Worm (Caenorhabditis elegans): ENCODE measurements around the gene evl-18.

Gene evl-18

ce11 chrIII:3701411-3702310 lies 33.2 kb downstream of the evl-18 start, which contains the start of the genes pdi-1 and C14B1.2 (continued):
- TF ChIP-seq nhr-28 (tag; optimal IDR thresholded peaks at IDR 0.05) (no peak), ceh-9 (tag; optimal IDR thresholded peaks at IDR 0.05) (no peak), eor-1 (tag; optimal IDR thresholded peaks at IDR 0.05) (no peak), hmg-11 (tag; optimal IDR thresholded peaks at IDR 0.05) (no peak), ceh-82 (tag; optimal IDR thresholded peaks at IDR 0.05) (no peak), ztf-11 (tag; optimal IDR thresholded peaks at IDR 0.05) (no peak), elt-1 (tag; optimal IDR thresholded peaks at IDR 0.05) (no peak), elt-3 (tag; optimal IDR thresholded peaks at IDR 0.05) (no peak), ZK546.5 (tag; optimal IDR thresholded peaks at IDR 0.05) (no peak), elt-2 (tag; optimal IDR thresholded peaks at IDR 0.05) (peak; percentile 44), lsy-12 (tag; optimal IDR thresholded peaks at IDR 0.05) (peak; percentile 29), aly-2 (tag; optimal IDR thresholded peaks at IDR 0.05) (no peak), jun-1 (tag; optimal IDR thresholded peaks at IDR 0.05) (peak; percentile 16)

- TF ChIP-seq fkh-10 (GFP tag; optimal IDR thresholded peaks at IDR 0.05): no peak
- TF ChIP-seq nhr-43 (tag; optimal IDR thresholded peaks at IDR 0.05; ENCODE audit: poor library complexity, severe bottlenecking): peak; percentile 26
- TF ChIP-seq tbx-2 (tag; optimal IDR thresholded peaks at IDR 0.05): no peak
- TF ChIP-seq hmg-11 (tag; optimal IDR thresholded peaks at IDR 0.05): no peak
- TF ChIP-seq ceh-28 (tag; optimal IDR thresholded peaks at IDR 0.05): peak; percentile 25
- TF ChIP-seq daf-12 (tag; optimal IDR thresholded peaks at IDR 0.05): no peak
- peak; percentile 54 for TF ChIP-seq nhr-23 (tag; optimal IDR thresholded peaks at IDR 0.05)
Measured at ce11 chrIII:3699275-3699674, 35.6 kb downstream of the evl-18 start, which contains the start of gene cyn-9. TSS of gene cyn-9 (minus strand) at chrIII:3699640.

- no peak for TF ChIP-seq unc-62 (GFP tag; optimal IDR thresholded peaks at IDR 0.05)
- no peak for TF ChIP-seq nhr-76 (tag; optimal IDR thresholded peaks at IDR 0.05)
- no peak for TF ChIP-seq unc-39 (tag; optimal IDR thresholded peaks at IDR 0.05)
- no peak for TF ChIP-seq sea-2 (GFP tag; optimal IDR thresholded peaks at IDR 0.05)
- TF ChIP-seq fkh-10 (GFP tag; optimal IDR thresholded peaks at IDR 0.05): no peak
- no peak for TF ChIP-seq nfya-1 (tag; optimal IDR thresholded peaks at IDR 0.05; ENCODE audit: insufficient read depth)
- no peak for TF ChIP-seq elt-2 (tag; optimal IDR thresholded peaks at IDR 0.05)
- TF ChIP-seq nhr-237 (tag; optimal IDR thresholded peaks at IDR 0.05): no peak
- no peak for TF ChIP-seq zag-1 (tag; optimal IDR thresholded peaks at IDR 0.05)
- no peak for TF ChIP-seq elt-3 (tag; optimal IDR thresholded peaks at IDR 0.05)
- no peak for TF ChIP-seq egl-5 (tag; optimal IDR thresholded peaks at IDR 0.05)
- no peak for TF ChIP-seq nhr-43 (tag; optimal IDR thresholded peaks at IDR 0.05; ENCODE audit: poor library complexity, severe bottlenecking)
- TF ChIP-seq eor-1 (tag; optimal IDR thresholded peaks at IDR 0.05): no peak
- TF ChIP-seq ZK546.5 (tag; optimal IDR thresholded peaks at IDR 0.05): no peak
- no peak for TF ChIP-seq ztf-11 (tag; optimal IDR thresholded peaks at IDR 0.05)
- TF ChIP-seq lsy-12 (tag; optimal IDR thresholded peaks at IDR 0.05): no peak
- TF ChIP-seq ama-1 (optimal IDR thresholded peaks at IDR 0.05): no peak
- TF ChIP-seq mdl-1 (tag; optimal IDR thresholded peaks at IDR 0.05): no peak
Measured at ce11 chrIII:3698366-3698765, 36.5 kb downstream of the evl-18 start.

ce11 chrIII:3694572-3694971 lies 40.3 kb downstream of the evl-18 start, which contains the start of gene npr-15:
TSS of gene npr-15 (minus strand) at chrIII:3694672.
- TF ChIP-seq aly-2 (tag; optimal IDR thresholded peaks at IDR 0.05): no peak
- no peak for TF ChIP-seq sea-2 (GFP tag; optimal IDR thresholded peaks at IDR 0.05)
- TF ChIP-seq pha-4 (tag; optimal IDR thresholded peaks at IDR 0.05): no peak
- TF ChIP-seq nhr-43 (tag; optimal IDR thresholded peaks at IDR 0.05; ENCODE audit: poor library complexity, severe bottlenecking): no peak
- no peak for TF ChIP-seq ama-1 (optimal IDR thresholded peaks at IDR 0.05)
- no peak for TF ChIP-seq nhr-12 (tag; optimal IDR thresholded peaks at IDR 0.05)
- TF ChIP-seq elt-1 (tag; optimal IDR thresholded peaks at IDR 0.05): no peak
- TF ChIP-seq nhr-67 (tag; optimal IDR thresholded peaks at IDR 0.05): no peak
- no peak for TF ChIP-seq mdl-1 (tag; optimal IDR thresholded peaks at IDR 0.05)

- TF ChIP-seq jun-1 (tag; optimal IDR thresholded peaks at IDR 0.05): no peak
- TF ChIP-seq hmg-11 (tag; optimal IDR thresholded peaks at IDR 0.05): no peak
- no peak for TF ChIP-seq nhr-67 (tag; optimal IDR thresholded peaks at IDR 0.05)
- TF ChIP-seq nhr-25 (tag; optimal IDR thresholded peaks at IDR 0.05): no peak
- TF ChIP-seq zag-1 (tag; optimal IDR thresholded peaks at IDR 0.05): no peak
- TF ChIP-seq fos-1 (tag; optimal IDR thresholded peaks at IDR 0.05): no peak
- no peak for TF ChIP-seq ZK546.5 (tag; optimal IDR thresholded peaks at IDR 0.05)
- no peak for TF ChIP-seq ama-1 (optimal IDR thresholded peaks at IDR 0.05)
- TF ChIP-seq aly-2 (tag; optimal IDR thresholded peaks at IDR 0.05): no peak
- TF ChIP-seq nhr-12 (tag; optimal IDR thresholded peaks at IDR 0.05): no peak
Measured at ce11 chrIII:3692516-3692915, 42.3 kb downstream of the evl-18 start.

Measured in whole organism, L3 larva.